Worm (Caenorhabditis elegans) whole organism, mixed stage, embryonic: ENCODE measurements around the gene F29G6.1.

Experiments used
- bed-3 ChIP-seq: fragments of 200-800 bp; sonication (Bioruptor generic); optimal IDR thresholded peaks from 3 replicates; lab custom pipeline; 2018; ENCODE audit warnings: mild to moderate bottlenecking, missing genetic modification characterization, moderate library complexity, missing compliant biosample characterization
- blmp-1 ChIP-seq: fragments of 150-350 bp; optimal IDR thresholded peaks from 2 replicates; lab custom pipeline; 2014; ENCODE audit warnings: missing biosample characterization, missing genetic modification characterization
- drap-1 ChIP-seq: fragments of 200-800 bp; sonication (Bioruptor generic); optimal IDR thresholded peaks from 3 replicates; lab custom pipeline; 2018; ENCODE audit warnings: mild to moderate bottlenecking, missing genetic modification characterization, missing compliant biosample characterization
- elt-1 ChIP-seq: sonication (generic microtip); optimal IDR thresholded peaks from 2 replicates; lab custom pipeline; 2017; ENCODE audit warnings: missing genetic modification characterization, mild to moderate bottlenecking, missing compliant biosample characterization, antibody characterized with exemption, moderate library complexity, borderline replicate concordance; ENCODE audit not compliant: insufficient read depth
- hlh-1 ChIP-seq: fragments of 150-350 bp; optimal IDR thresholded peaks from 2 replicates; lab custom pipeline; 2014; ENCODE audit warnings: missing biosample characterization, missing genetic modification reagents, missing genetic modification characterization
- lsy-2 ChIP-seq: fragments of 150-350 bp; optimal IDR thresholded peaks from 2 replicates; lab custom pipeline; 2014; ENCODE audit warnings: missing biosample characterization, missing genetic modification characterization
- mab-5 ChIP-seq: fragments of 150-350 bp; optimal IDR thresholded peaks from 2 replicates; lab custom pipeline; 2014; ENCODE audit warnings: missing biosample characterization, missing genetic modification characterization
- nhr-12 ChIP-seq: fragments of 150-350 bp; optimal IDR thresholded peaks from 2 replicates; lab custom pipeline; 2014; ENCODE audit warnings: missing biosample characterization, missing genetic modification characterization
- nhr-28 ChIP-seq: fragments of 150-350 bp; optimal IDR thresholded peaks from 2 replicates; lab custom pipeline; 2014; ENCODE audit warnings: missing biosample characterization, missing genetic modification characterization
- nhr-76 ChIP-seq: sonication (generic microtip); optimal IDR thresholded peaks from 2 replicates; lab custom pipeline; 2017; ENCODE audit warnings: missing biosample characterization, missing genetic modification characterization
- pha-4 ChIP-seq: fragments of 150-350 bp; optimal IDR thresholded peaks from 2 replicates; lab custom pipeline; 2018; ENCODE audit warnings: missing biosample characterization, missing genetic modification reagents, missing genetic modification characterization
- unc-62 ChIP-seq: fragments of 150-350 bp; optimal IDR thresholded peaks from 2 replicates; lab custom pipeline; 2014; ENCODE audit warnings: missing biosample characterization, missing genetic modification reagents, missing genetic modification characterization
- ztf-11 ChIP-seq: fragments of 150-350 bp; optimal IDR thresholded peaks from 2 replicates; lab custom pipeline; 2014; ENCODE audit warnings: missing biosample characterization, missing genetic modification characterization

DNA sequence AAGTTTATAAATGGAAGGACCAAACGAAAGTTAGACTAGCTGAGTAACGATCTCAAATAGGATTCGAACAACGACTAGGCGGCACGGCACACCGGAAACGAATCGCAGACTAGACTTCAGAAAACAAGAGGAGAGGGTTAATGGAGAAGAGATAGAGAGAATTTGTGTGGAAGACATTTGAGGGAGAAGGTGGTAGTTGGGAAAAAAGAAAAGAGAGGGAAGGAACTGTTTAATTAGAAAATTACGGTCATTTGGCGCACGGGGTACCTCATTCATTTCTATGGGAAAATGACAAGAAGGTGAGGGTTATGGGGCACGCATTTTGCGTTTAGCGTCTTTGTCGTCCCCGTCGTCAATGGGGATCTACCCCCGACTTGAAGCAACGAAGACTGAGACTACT, 47.8 kb upstream of the F29G6.1 start, which contains the start of gene F48C5.2:
- TF ChIP-seq lsy-2 (tag; lab: Kevin White, UChicago), result no peak
- no peak for TF ChIP-seq mab-5 (tag; lab: Kevin White, UChicago)
- TF ChIP-seq drap-1 (GFP tag; lab: Kevin White, UChicago), result no peak
- TF ChIP-seq unc-62 (GFP tag; lab: Kevin White, UChicago), result no peak
- no peak for TF ChIP-seq pha-4 (tag; lab: Kevin White, UChicago)
- TF ChIP-seq nhr-28 (tag; lab: Kevin White, UChicago), result no peak
- no peak for TF ChIP-seq ztf-11 (tag; lab: Kevin White, UChicago)
- TF ChIP-seq hlh-1 (tag; lab: Kevin White, UChicago), result no peak
- TF ChIP-seq bed-3 (GFP tag; lab: Kevin White, UChicago), result no peak
- TF ChIP-seq elt-1 (tag; lab: Kevin White, UChicago), result no peak
- no peak for TF ChIP-seq blmp-1 (tag; lab: Kevin White, UChicago)
- TF ChIP-seq nhr-12 (tag; lab: Kevin White, UChicago), result no peak
- TF ChIP-seq nhr-76 (tag; lab: Kevin White, UChicago), result no peak
